Worm (Caenorhabditis elegans) whole organism, L3 larva: ENCODE results near the gene Y11D7A.3.

Experiments used
- R02D3.7 ChIP-seq: fragments of 150-350 bp; optimal IDR thresholded peaks from 2 replicates; lab custom pipeline; 2014; ENCODE audit warnings: missing biosample characterization, missing genetic modification characterization
- ZK546.5 ChIP-seq: sonication (generic microtip); optimal IDR thresholded peaks from 2 replicates; lab custom pipeline; 2017; ENCODE audit warnings: missing biosample characterization, missing genetic modification characterization
- aly-2 ChIP-seq: fragments of 150-350 bp; optimal IDR thresholded peaks from 2 replicates; lab custom pipeline; 2014; ENCODE audit warnings: missing biosample characterization, missing genetic modification characterization
- ceh-16 ChIP-seq: sonication (generic microtip); optimal IDR thresholded peaks from 2 replicates; lab custom pipeline; 2017; ENCODE audit warnings: missing biosample characterization, missing genetic modification characterization
- ceh-9 ChIP-seq: sonication (generic microtip); optimal IDR thresholded peaks from 2 replicates; lab custom pipeline; 2018; ENCODE audit warnings: missing biosample characterization, missing genetic modification characterization
- daf-12 ChIP-seq: fragments of 150-350 bp; optimal IDR thresholded peaks from 2 replicates; lab custom pipeline; 2014; ENCODE audit warnings: missing biosample characterization, missing genetic modification reagents, missing genetic modification characterization
- egl-27 ChIP-seq: sonication (generic microtip); optimal IDR thresholded peaks from 4 replicates; lab custom pipeline; 2017; ENCODE audit warnings: missing biosample characterization, missing genetic modification reagents, missing genetic modification characterization
- elt-1 ChIP-seq: fragments of 150-350 bp; optimal IDR thresholded peaks from 2 replicates; lab custom pipeline; 2014; ENCODE audit warnings: missing biosample characterization, missing genetic modification characterization
- elt-2 ChIP-seq: sonication (generic microtip); optimal IDR thresholded peaks from 2 replicates; lab custom pipeline; 2016; ENCODE audit warnings: missing genetic modification reagents, mild to moderate bottlenecking, missing genetic modification characterization, missing compliant biosample characterization
- eor-1 ChIP-seq, 2 experiments: fragments of 150-350 bp; optimal IDR thresholded peaks; 2 replicates each; lab custom pipeline; 2014 to 2018; ENCODE audit warnings: missing biosample characterization in 2 of 2, missing genetic modification characterization in 2 of 2
- fkh-10 ChIP-seq: sonication (generic microtip); optimal IDR thresholded peaks from 2 replicates; lab custom pipeline; 2017; ENCODE audit warnings: missing biosample characterization, missing genetic modification reagents, missing genetic modification characterization
- fkh-2 ChIP-seq: fragments of 150-350 bp; optimal IDR thresholded peaks from 2 replicates; lab custom pipeline; 2014; ENCODE audit warnings: missing biosample characterization, missing genetic modification reagents, missing genetic modification characterization
- fos-1 ChIP-seq: fragments of 150-350 bp; optimal IDR thresholded peaks from 2 replicates; lab custom pipeline; 2014; ENCODE audit warnings: missing biosample characterization, missing genetic modification characterization
- jun-1 ChIP-seq: fragments of 150-350 bp; optimal IDR thresholded peaks from 2 replicates; lab custom pipeline; 2014; ENCODE audit warnings: missing biosample characterization, missing genetic modification reagents, missing genetic modification characterization
- lin-15B ChIP-seq: fragments of 150-350 bp; optimal IDR thresholded peaks from 2 replicates; lab custom pipeline; 2014; ENCODE audit warnings: missing biosample characterization, missing genetic modification characterization
- lin-39 ChIP-seq: fragments of 150-350 bp; optimal IDR thresholded peaks from 2 replicates; lab custom pipeline; 2018; ENCODE audit warnings: missing biosample characterization, missing genetic modification reagents, missing genetic modification characterization
- mdl-1 ChIP-seq: fragments of 150-350 bp; optimal IDR thresholded peaks from 2 replicates; lab custom pipeline; 2014; ENCODE audit warnings: missing biosample characterization, missing genetic modification characterization
- nfya-1 ChIP-seq: sonication (generic microtip); optimal IDR thresholded peaks from 2 replicates; lab custom pipeline; 2017; ENCODE audit warnings: missing genetic modification characterization, mild to moderate bottlenecking, missing compliant biosample characterization, antibody characterized with exemption, moderate library complexity; ENCODE audit not compliant: insufficient read depth
- nhr-11 ChIP-seq: fragments of 150-350 bp; optimal IDR thresholded peaks from 2 replicates; lab custom pipeline; 2014; ENCODE audit warnings: missing biosample characterization, missing genetic modification characterization
- nhr-23 ChIP-seq: fragments of 150-350 bp; optimal IDR thresholded peaks from 2 replicates; lab custom pipeline; 2014; ENCODE audit warnings: missing biosample characterization, missing genetic modification reagents, missing genetic modification characterization
- nhr-25 ChIP-seq: sonication (generic microtip); optimal IDR thresholded peaks from 2 replicates; lab custom pipeline; 2017; ENCODE audit warnings: missing biosample characterization, missing genetic modification characterization
- nhr-28 ChIP-seq: fragments of 150-350 bp; optimal IDR thresholded peaks from 2 replicates; lab custom pipeline; 2014; ENCODE audit warnings: missing biosample characterization, missing genetic modification characterization
- nhr-67 ChIP-seq: fragments of 150-350 bp; optimal IDR thresholded peaks from 2 replicates; lab custom pipeline; 2014; ENCODE audit warnings: missing biosample characterization, missing genetic modification characterization
- nhr-76 ChIP-seq: fragments of 150-350 bp; sonication (generic microtip); optimal IDR thresholded peaks from 5 replicates; lab custom pipeline; 2014; ENCODE audit warnings: missing biosample characterization, missing genetic modification characterization
- nhr-77 ChIP-seq: fragments of 150-350 bp; optimal IDR thresholded peaks from 2 replicates; lab custom pipeline; 2014; ENCODE audit warnings: missing biosample characterization, missing genetic modification characterization
- pha-4 ChIP-seq: fragments of 150-350 bp; optimal IDR thresholded peaks from 2 replicates; lab custom pipeline; 2014; ENCODE audit warnings: missing biosample characterization, missing genetic modification reagents, missing genetic modification characterization
- pqm-1 ChIP-seq: fragments of 150-350 bp; optimal IDR thresholded peaks from 2 replicates; lab custom pipeline; 2017; ENCODE audit warnings: missing biosample characterization, missing genetic modification characterization, inconsistent platforms
- sea-2 ChIP-seq: fragments of 150-350 bp; sonication (generic microtip); optimal IDR thresholded peaks from 4 replicates; lab custom pipeline; 2014; ENCODE audit warnings: missing biosample characterization, missing genetic modification reagents, missing genetic modification characterization
- skn-1 ChIP-seq: fragments of 150-350 bp; optimal IDR thresholded peaks from 2 replicates; lab custom pipeline; 2014; ENCODE audit warnings: missing biosample characterization, missing genetic modification characterization
- snpc-4 ChIP-seq: fragments of 150-350 bp; optimal IDR thresholded peaks from 2 replicates; lab custom pipeline; 2014; ENCODE audit warnings: missing biosample characterization, missing genetic modification characterization
- tbx-2 ChIP-seq: sonication (generic microtip); optimal IDR thresholded peaks from 2 replicates; lab custom pipeline; 2016; ENCODE audit warnings: mild to moderate bottlenecking, missing genetic modification characterization, missing compliant biosample characterization
- unc-39 ChIP-seq: sonication (generic microtip); optimal IDR thresholded peaks from 4 replicates; lab custom pipeline; 2017; ENCODE audit warnings: missing biosample characterization, missing genetic modification characterization
- unc-62 ChIP-seq: fragments of 150-350 bp; sonication (generic microtip); optimal IDR thresholded peaks from 4 replicates; lab custom pipeline; 2014; ENCODE audit warnings: missing biosample characterization, missing genetic modification reagents, missing genetic modification characterization
- zag-1 ChIP-seq: fragments of 150-350 bp; optimal IDR thresholded peaks from 2 replicates; lab custom pipeline; 2014; ENCODE audit warnings: missing biosample characterization, missing genetic modification characterization
- ztf-11 ChIP-seq: fragments of 150-350 bp; optimal IDR thresholded peaks from 2 replicates; lab custom pipeline; 2014; ENCODE audit warnings: missing biosample characterization, missing genetic modification characterization
- ztf-4 ChIP-seq: fragments of 150-350 bp; optimal IDR thresholded peaks from 2 replicates; lab custom pipeline; 2014; ENCODE audit warnings: missing biosample characterization, missing genetic modification characterization

Y11D7A.3 gene

DNA sequence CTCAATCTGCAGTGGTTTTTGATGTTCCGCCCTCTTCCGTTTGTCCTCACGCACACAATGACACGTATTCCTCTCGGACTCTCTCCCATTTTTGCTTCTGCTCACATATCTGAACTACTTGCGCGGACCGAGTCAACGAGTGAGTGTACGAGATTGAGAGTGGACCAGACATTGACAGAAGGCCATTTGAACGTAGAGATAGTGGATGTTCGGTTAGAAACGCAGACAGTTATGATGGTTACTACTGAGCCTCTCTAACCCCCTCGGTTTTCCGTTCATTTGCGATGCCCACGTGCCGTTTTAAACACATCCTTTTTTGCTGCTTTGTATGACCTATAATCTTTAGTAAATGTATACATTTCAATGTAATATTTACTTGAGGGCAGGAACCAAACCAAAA, 16.5 kb upstream of the Y11D7A.3 start (continued):
- TF ChIP-seq nfya-1 (tag; lab: Kevin White, UChicago) (peak; percentile 63), nhr-25 (tag; lab: Kevin White, UChicago) (no peak), skn-1 (tag; lab: Kevin White, UChicago) (no peak), egl-27 (tag; lab: Kevin White, UChicago) (no peak), nhr-11 (no peak), fkh-10 (peak; percentile 34), nhr-23 (tag; lab: Kevin White, UChicago) (peak; percentile 4), ztf-4 (no peak), ztf-11 (tag; lab: Kevin White, UChicago) (no peak), aly-2 (tag; lab: Kevin White, UChicago) (no peak), eor-1 (tag; optimal IDR thresholded peaks at IDR 0.05; lab: Kevin White, UChicago) (no peak), sea-2 (no peak), nhr-76 (tag; lab: Kevin White, UChicago) (no peak), zag-1 (no peak), tbx-2 (no peak), pqm-1 (tag; lab: Kevin White, UChicago) (no peak)

DNA sequence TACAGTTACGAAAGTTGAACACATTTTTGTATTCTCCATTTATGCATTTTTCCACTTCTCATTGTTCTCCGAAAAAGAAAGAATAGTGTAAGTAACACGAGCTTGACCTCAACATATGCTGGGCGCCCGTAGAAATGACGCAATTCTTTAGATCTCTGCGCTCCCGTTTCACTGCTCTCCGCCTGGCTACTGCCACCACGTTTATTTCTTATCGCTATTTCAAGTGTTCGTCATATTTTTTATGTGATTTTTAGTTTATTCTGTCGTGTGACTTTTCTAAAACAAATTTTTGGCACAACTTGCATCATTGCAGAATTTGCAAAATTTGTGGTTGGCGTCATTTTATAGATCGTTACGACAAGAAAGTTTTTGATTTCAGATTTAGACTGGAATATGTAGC, 15.9 kb upstream of the Y11D7A.3 start:
- TF ChIP-seq nhr-28 (tag; lab: Kevin White, UChicago) (no peak), pqm-1 (tag; lab: Kevin White, UChicago) (peak; percentile 25), elt-2 (tag; lab: Kevin White, UChicago) (peak; percentile 70), nhr-23 (tag; lab: Kevin White, UChicago) (no peak), R02D3.7 (no peak), fkh-10 (no peak)

DNA sequence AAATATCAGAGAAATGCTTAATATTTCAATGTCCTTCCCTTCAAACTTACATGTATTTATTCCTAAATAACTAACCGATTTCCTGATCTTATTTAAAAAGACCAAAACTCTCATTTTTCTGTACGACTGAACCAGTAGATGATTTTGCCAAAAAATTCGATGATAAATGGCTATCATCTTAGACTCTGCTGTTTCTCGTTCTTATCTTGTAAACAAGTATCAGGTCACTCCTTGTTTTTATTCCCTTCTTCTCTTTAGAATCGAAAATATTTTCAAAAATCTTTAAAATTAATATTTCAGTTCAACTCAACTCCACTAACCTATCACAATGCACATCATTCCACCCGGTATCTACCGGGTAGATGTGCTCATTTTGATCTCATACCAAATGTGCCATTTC, 15.5 kb upstream of the Y11D7A.3 start, which contains the start of gene C46C2.2:
TSS of gene C46C2.2 (plus strand) at position 301 of the 400 bp plus-strand sequence.
- TF ChIP-seq fos-1 (no peak), tbx-2 (no peak), nhr-28 (tag; lab: Kevin White, UChicago) (no peak), nhr-76 (tag; lab: Kevin White, UChicago) (no peak), daf-12 (tag; lab: Kevin White, UChicago) (no peak), nhr-77 (no peak), jun-1 (tag; lab: Kevin White, UChicago) (no peak)

DNA sequence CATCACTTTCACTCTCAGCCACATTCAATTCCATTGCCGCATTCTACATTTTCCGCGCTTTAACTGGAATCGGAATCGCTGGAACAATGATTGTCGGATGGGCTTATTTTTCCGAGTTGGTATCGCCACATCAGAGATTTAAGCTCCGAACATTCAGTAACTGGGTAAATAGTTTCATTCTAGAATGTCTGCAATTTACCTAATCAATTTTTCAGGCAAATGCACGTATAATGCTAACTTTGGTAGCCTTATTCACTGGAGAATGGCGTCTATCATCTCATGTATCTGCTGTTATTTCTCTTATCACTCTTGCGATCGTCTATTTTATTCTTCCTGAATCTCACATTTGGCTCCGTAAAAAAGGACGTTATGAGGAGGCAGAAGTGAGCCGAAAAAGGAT, 14.5 kb upstream of the Y11D7A.3 start:
- TF ChIP-seq sea-2 (no peak), fkh-2 (tag; lab: Kevin White, UChicago) (no peak), elt-2 (tag; lab: Kevin White, UChicago) (no peak), ceh-9 (tag; lab: Kevin White, UChicago) (no peak), lin-39 (tag; lab: Kevin White, UChicago) (no peak), jun-1 (tag; lab: Kevin White, UChicago) (no peak), fkh-10 (no peak), tbx-2 (no peak), nhr-76 (tag; lab: Kevin White, UChicago) (no peak), nhr-77 (no peak), nhr-11 (no peak), nhr-67 (no peak), pqm-1 (tag; lab: Kevin White, UChicago) (no peak), daf-12 (tag; lab: Kevin White, UChicago) (no peak), unc-39 (tag; lab: Kevin White, UChicago) (no peak), elt-1 (no peak), ztf-4 (no peak)
- TF ChIP-seq, all 47 proteins: peak for 0

DNA sequence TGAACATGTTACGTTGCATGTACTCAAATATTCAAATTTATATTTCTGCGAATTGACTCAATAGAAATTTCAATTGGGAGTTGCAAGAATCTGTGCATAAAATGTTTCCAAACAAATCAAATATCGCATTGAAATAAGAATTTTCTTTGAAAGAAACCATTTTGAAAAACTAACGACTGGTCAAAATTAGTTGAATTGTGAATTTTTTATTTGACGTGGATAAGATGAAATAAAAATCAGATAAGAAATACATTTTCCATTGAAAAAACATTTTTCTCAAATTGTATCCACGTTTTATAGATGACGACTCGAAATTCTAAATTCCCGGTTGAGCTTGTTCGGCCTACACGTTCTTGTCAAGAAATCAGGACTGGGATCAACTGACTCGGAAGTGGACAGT, 8.1 kb upstream of the Y11D7A.3 start, which contains the start of gene C46C2.3:
TSS of gene C46C2.3 (plus strand) at position 301 of the 400 bp plus-strand sequence.
- TF ChIP-seq mdl-1 (tag; lab: Kevin White, UChicago) (no peak), ceh-16 (tag; lab: Kevin White, UChicago) (no peak), nhr-23 (tag; lab: Kevin White, UChicago) (no peak), ceh-9 (tag; lab: Kevin White, UChicago) (no peak)

DNA sequence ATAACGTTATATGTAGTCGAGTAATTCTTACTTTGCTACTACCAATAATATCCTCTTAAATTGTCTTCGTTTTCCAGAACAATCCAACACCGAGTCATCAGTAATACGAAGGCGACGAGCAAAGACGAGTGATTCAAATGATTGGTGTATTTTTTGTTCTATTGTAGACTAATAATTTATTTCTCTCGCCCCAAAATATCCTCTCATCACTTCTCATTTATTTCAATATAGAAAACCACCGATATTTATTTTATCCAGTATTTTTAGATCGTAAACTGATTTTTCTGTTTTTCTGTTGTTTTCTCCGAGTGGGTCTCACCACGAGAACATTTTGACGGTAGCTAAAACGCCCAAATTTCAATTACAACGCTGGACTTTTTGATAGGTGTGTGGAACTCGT, 5.2 kb upstream of the Y11D7A.3 start:
- TF ChIP-seq lin-15B (tag; lab: Kevin White, UChicago) (no peak), R02D3.7 (no peak), pha-4 (tag; lab: Kevin White, UChicago) (no peak), nhr-67 (no peak), egl-27 (tag; lab: Kevin White, UChicago) (no peak), nhr-11 (no peak), fkh-2 (tag; lab: Kevin White, UChicago) (no peak), unc-39 (tag; lab: Kevin White, UChicago) (no peak), elt-1 (no peak), unc-62 (no peak), mdl-1 (tag; lab: Kevin White, UChicago) (no peak), snpc-4 (tag; lab: Kevin White, UChicago) (no peak), ZK546.5 (tag; lab: Kevin White, UChicago) (no peak), nhr-28 (tag; lab: Kevin White, UChicago) (no peak), ztf-4 (no peak), aly-2 (tag; lab: Kevin White, UChicago) (no peak)
